Fruit fly (Drosophila melanogaster): ENCODE data around the gene CG5131.

- TF ChIP-seq CG8319 (GFP tag; optimal IDR thresholded peaks at IDR 0.05) (peak; percentile 50), Sox14 (GFP tag; optimal IDR thresholded peaks at IDR 0.05) (peak; percentile 80), CG3032 (tag; optimal IDR thresholded peaks at IDR 0.05) (peak; percentile 79)
These were observed 18.2 kb upstream of the CG5131 start for dm6 chr2L:17465915-17466677.

All from whole organism, prepupa.